Worm (Caenorhabditis elegans): Measurements from ENCODE around the gene F35A5.1.

F35A5.1 gene

ce11 chrX:3818856-3819524 is 11.7 kb downstream of the F35A5.1 start:
- no peak for TF ChIP-seq unc-120 (tag; optimal IDR thresholded peaks at IDR 0.05; ENCODE audit: poor library complexity, severe bottlenecking)
- no peak for TF ChIP-seq blmp-1 (tag; optimal IDR thresholded peaks at IDR 0.05)
- no peak for TF ChIP-seq tbx-8 (GFP tag; optimal IDR thresholded peaks at IDR 0.05)
- TF ChIP-seq flh-1 (GFP tag; optimal IDR thresholded peaks at IDR 0.05), result no peak
- TF ChIP-seq elt-1 (tag; optimal IDR thresholded peaks at IDR 0.05; ENCODE audit: borderline replicate concordance, insufficient read depth), result no peak

- TF ChIP-seq bed-3 (GFP tag; optimal IDR thresholded peaks at IDR 0.05) (no peak), ces-1 (GFP tag; optimal IDR thresholded peaks at IDR 0.05) (no peak), unc-39 (tag; optimal IDR thresholded peaks at IDR 0.05) (no peak), snpc-4 (tag; optimal IDR thresholded peaks at IDR 0.05) (no peak), nhr-2 (tag; optimal IDR thresholded peaks at IDR 0.05) (no peak), nhr-28 (tag; optimal IDR thresholded peaks at IDR 0.05) (no peak), elt-1 (tag; optimal IDR thresholded peaks at IDR 0.05; ENCODE audit: borderline replicate concordance, insufficient read depth) (no peak), pha-4 (tag; optimal IDR thresholded peaks at IDR 0.05) (no peak), hlh-1 (tag; optimal IDR thresholded peaks at IDR 0.05) (no peak), elt-3 (tag; optimal IDR thresholded peaks at IDR 0.05) (no peak), lin-32 (GFP tag; optimal IDR thresholded peaks at IDR 0.05) (no peak)
Observed at ce11 chrX:3819697-3820096, 12.4 kb downstream of the F35A5.1 start.

- TF ChIP-seq mab-5 (tag; optimal IDR thresholded peaks at IDR 0.05) (no peak), elt-1 (tag; optimal IDR thresholded peaks at IDR 0.05; ENCODE audit: borderline replicate concordance, insufficient read depth) (no peak), lin-32 (GFP tag; optimal IDR thresholded peaks at IDR 0.05) (no peak)
Observed at ce11 chrX:3820666-3821065, 13.4 kb downstream of the F35A5.1 start.

ce11 chrX:3821609-3822008 is 14.3 kb downstream of the F35A5.1 start:
- TF ChIP-seq sptf-1 (tag; optimal IDR thresholded peaks at IDR 0.05) (no peak), nhr-237 (tag; optimal IDR thresholded peaks at IDR 0.05) (no peak), ceh-39 (tag; optimal IDR thresholded peaks at IDR 0.05) (no peak)

ce11 chrX:3822061-3822460 is 14.8 kb downstream of the F35A5.1 start:
- TF ChIP-seq lin-13 (tag; optimal IDR thresholded peaks at IDR 0.05), result no peak
- TF ChIP-seq nhr-28 (tag; optimal IDR thresholded peaks at IDR 0.05), result no peak
- no peak for TF ChIP-seq unc-62 (GFP tag; optimal IDR thresholded peaks at IDR 0.05)
- TF ChIP-seq sem-2 (GFP tag; optimal IDR thresholded peaks at IDR 0.05), result no peak
- TF ChIP-seq pha-4 (tag; optimal IDR thresholded peaks at IDR 0.05), result no peak
- TF ChIP-seq mls-2 (tag; optimal IDR thresholded peaks at IDR 0.05), result no peak
- TF ChIP-seq ceh-43 (GFP tag; optimal IDR thresholded peaks at IDR 0.05), result no peak
- no peak for TF ChIP-seq nhr-12 (tag; optimal IDR thresholded peaks at IDR 0.05)
- no peak for TF ChIP-seq ham-2 (GFP tag; optimal IDR thresholded peaks at IDR 0.05)
- no peak for TF ChIP-seq cnd-1 (tag; optimal IDR thresholded peaks at IDR 0.05)
- TF ChIP-seq nhr-237 (tag; optimal IDR thresholded peaks at IDR 0.05), result no peak
- TF ChIP-seq snpc-4 (tag; optimal IDR thresholded peaks at IDR 0.05), result no peak
- TF ChIP-seq sptf-1 (tag; optimal IDR thresholded peaks at IDR 0.05), result no peak
- TF ChIP-seq blmp-1 (tag; optimal IDR thresholded peaks at IDR 0.05), result no peak
- no peak for TF ChIP-seq hlh-1 (tag; optimal IDR thresholded peaks at IDR 0.05)
- no peak for TF ChIP-seq nhr-2 (tag; optimal IDR thresholded peaks at IDR 0.05)

- no peak for TF ChIP-seq tbx-8 (GFP tag; optimal IDR thresholded peaks at IDR 0.05)
- TF ChIP-seq zip-8 (tag; optimal IDR thresholded peaks at IDR 0.05), result peak; percentile 60
Observed at ce11 chrX:3823869-3824268, 16.6 kb downstream of the F35A5.1 start.

ce11 chrX:3824443-3824842 is 17.2 kb downstream of the F35A5.1 start:
- no peak for TF ChIP-seq snpc-4 (tag; optimal IDR thresholded peaks at IDR 0.05)
- peak; percentile 56 for TF ChIP-seq nhr-237 (tag; optimal IDR thresholded peaks at IDR 0.05)
- TF ChIP-seq nhr-12 (tag; optimal IDR thresholded peaks at IDR 0.05), result no peak
- no peak for TF ChIP-seq nhr-2 (tag; optimal IDR thresholded peaks at IDR 0.05)
- peak; percentile 2 for TF ChIP-seq sptf-1 (tag; optimal IDR thresholded peaks at IDR 0.05)
- peak; percentile 18 for TF ChIP-seq mls-2 (tag; optimal IDR thresholded peaks at IDR 0.05)
- no peak for TF ChIP-seq drap-1 (GFP tag; optimal IDR thresholded peaks at IDR 0.05)
- TF ChIP-seq hlh-1 (tag; optimal IDR thresholded peaks at IDR 0.05), result no peak
- TF ChIP-seq bed-3 (GFP tag; optimal IDR thresholded peaks at IDR 0.05), result no peak
- no peak for TF ChIP-seq mab-5 (tag; optimal IDR thresholded peaks at IDR 0.05)
